Fruit fly (Drosophila melanogaster): ENCODE data around the gene CG7692.

CG7692 gene

dm6 chr3L:17379311-17379710 is 27.7 kb downstream of the CG7692 start, which contains the start of gene Cad74A:
TSS of gene Cad74A (minus strand) at chr3L:17379530.
- TF ChIP-seq rib (GFP tag; IDR thresholded peaks at IDR 0.05) = peak; percentile 76
- TF ChIP-seq wek (GFP tag; optimal IDR thresholded peaks at IDR 0.05) = no peak
- TF ChIP-seq CG14667 (GFP tag; IDR thresholded peaks at IDR 0.05) = no peak
- no peak for TF ChIP-seq mam (GFP tag; optimal IDR thresholded peaks at IDR 0.05)
- no peak for TF ChIP-seq CG3726 (GFP tag; IDR thresholded peaks at IDR 0.05)
- TF ChIP-seq trem (tag; optimal IDR thresholded peaks at IDR 0.05) = no peak
- TF ChIP-seq aop (GFP tag; IDR thresholded peaks at IDR 0.05) = 0 out of 2 replicates have a peak, but pooled peaks have one; percentile 2
- TF ChIP-seq D19B (GFP tag; optimal IDR thresholded peaks at IDR 0.05) = no peak
- no peak for TF ChIP-seq ara (GFP tag; IDR thresholded peaks at IDR 0.05)
- no peak for TF ChIP-seq CG14014 (GFP tag; IDR thresholded peaks at IDR 0.05)
- TF ChIP-seq CG8765 (GFP tag; IDR thresholded peaks at IDR 0.05) = 0 out of 2 replicates have a peak, but pooled peaks have one; percentile 21
- TF ChIP-seq CG17359 (tag; optimal IDR thresholded peaks at IDR 0.05) = no peak
- TF ChIP-seq gsb (GFP tag; IDR thresholded peaks at IDR 0.05) = no peak
- no peak for TF ChIP-seq esg (GFP tag; conservative IDR thresholded peaks at IDR 0.05)
- TF ChIP-seq nmo (GFP tag; optimal IDR thresholded peaks at IDR 0.05) = no peak
- no peak for TF ChIP-seq dati (GFP tag; IDR thresholded peaks at IDR 0.05)
- TF ChIP-seq MESR4 (GFP tag; optimal IDR thresholded peaks at IDR 0.05) = no peak
- TF ChIP-seq ci (GFP tag; IDR thresholded peaks at IDR 0.05) = peak; percentile 52; the same call in 1 of the 3 replicates
- TF ChIP-seq MTF-1 (GFP tag; optimal IDR thresholded peaks at IDR 0.05; ENCODE audit: borderline replicate concordance) = no peak
- TF ChIP-seq CG13287 (GFP tag; IDR thresholded peaks at IDR 0.05; ENCODE audit: partially characterized antibody) = peak; percentile 57
- no peak for TF ChIP-seq CG31388 (GFP tag; optimal IDR thresholded peaks at IDR 0.05)
- TF ChIP-seq otp (GFP tag; IDR thresholded peaks at IDR 0.05) = peak; percentile 22; the same call in 1 of the 3 replicates
- TF ChIP-seq Tbp (GFP tag; optimal IDR thresholded peaks at IDR 0.05) = no peak
- TF ChIP-seq CG18011 (GFP tag; optimal IDR thresholded peaks at IDR 0.05) = no peak
- no peak for TF ChIP-seq CG18599 (GFP tag; optimal IDR thresholded peaks at IDR 0.05)
- no peak for TF ChIP-seq Sry-β (GFP tag; optimal IDR thresholded peaks at IDR 0.05)
- TF ChIP-seq Atf3 (GFP tag; optimal IDR thresholded peaks at IDR 0.05) = no peak
- no peak for TF ChIP-seq trh (GFP tag; optimal IDR thresholded peaks at IDR 0.05)
- TF ChIP-seq CG2678 (tag; optimal IDR thresholded peaks at IDR 0.05) = no peak
- TF ChIP-seq Aef1 (GFP tag; IDR thresholded peaks at IDR 0.05) = peak; percentile 12; the same call in 1 of the 3 replicates
- TF ChIP-seq CG15011 (GFP tag; optimal IDR thresholded peaks at IDR 0.05) = no peak
- TF ChIP-seq CG5953 (GFP tag; IDR thresholded peaks at IDR 0.05) = no peak
- no peak for TF ChIP-seq CG1233 (GFP tag; optimal IDR thresholded peaks at IDR 0.05)
- TF ChIP-seq klu (GFP tag; IDR thresholded peaks at IDR 0.05) = no peak
- TF ChIP-seq ham (GFP tag; IDR thresholded peaks at IDR 0.05) = no peak
- no peak for TF ChIP-seq pan (optimal IDR thresholded peaks at IDR 0.05)
- peak in 1 of 2 experiments; percentile 15 for TF ChIP-seq pan (GFP tag; optimal IDR thresholded peaks at IDR 0.05 in 1 of 2, IDR thresholded peaks at IDR 0.05 in 1 of 2)
- TF ChIP-seq vvl (GFP tag; IDR thresholded peaks at IDR 0.05) = peak; percentile 60; the same call in 1 of the 2 replicates
- no peak for TF ChIP-seq CG16815 (GFP tag; optimal IDR thresholded peaks at IDR 0.05)
- TF ChIP-seq org-1 (GFP tag; optimal IDR thresholded peaks at IDR 0.05) = no peak
- TF ChIP-seq CG11560 (tag; IDR thresholded peaks at IDR 0.05) = no peak
- peak; percentile 18; the same call in 1 of the 2 replicates for TF ChIP-seq Scr (GFP tag; IDR thresholded peaks at IDR 0.05; ENCODE audit: partially characterized antibody)
- no peak for TF ChIP-seq knrl (GFP tag; IDR thresholded peaks at IDR 0.05; ENCODE audit: partially characterized antibody)
- no peak for TF ChIP-seq Spps (tag; optimal IDR thresholded peaks at IDR 0.05)
- TF ChIP-seq CG17361 (GFP tag; IDR thresholded peaks at IDR 0.05) = no peak
- TF ChIP-seq HLHmδ (GFP tag; optimal IDR thresholded peaks at IDR 0.05) = peak; percentile 27
- TF ChIP-seq stwl (tag; optimal IDR thresholded peaks at IDR 0.05) = no peak
- TF ChIP-seq fd3F (GFP tag; optimal IDR thresholded peaks at IDR 0.05) = no peak
- no peak for TF ChIP-seq CG9876 (GFP tag; optimal IDR thresholded peaks at IDR 0.05)
- peak; percentile 4 for TF ChIP-seq CG9727 (GFP tag; optimal IDR thresholded peaks at IDR 0.05)
- no peak for TF ChIP-seq ssp (GFP tag; IDR thresholded peaks at IDR 0.05)
- TF ChIP-seq maf-S (GFP tag; optimal IDR thresholded peaks at IDR 0.05) = no peak

Measured in whole organism, embryonic.